Fruit fly (Drosophila melanogaster) whole organism, prepupa: ENCODE data around the gene CG2962.

Experiments used
- CG15336 ChIP-seq: fragments of 200-800 bp; sonication (Bioruptor generic); IDR thresholded peaks from 2 replicates; pipeline ENCODE4 v1.3.6; 2022; ENCODE audit warnings: missing biosample characterization, missing genetic modification characterization
- Lpt ChIP-seq: fragments of 200-800 bp; sonication (Bioruptor generic); optimal IDR thresholded peaks from 3 replicates; lab custom pipeline; 2016; ENCODE audit warnings: missing biosample characterization, missing genetic modification characterization
- Sox15 ChIP-seq: fragments of 200-800 bp; sonication (Bioruptor generic); optimal IDR thresholded peaks from 3 replicates; lab custom pipeline; 2016; ENCODE audit warnings: missing biosample characterization, missing genetic modification characterization
- vri ChIP-seq: fragments of 200-800 bp; sonication (Bioruptor generic); optimal IDR thresholded peaks from 3 replicates; lab custom pipeline; 2016; ENCODE audit warnings: missing biosample characterization, mild to moderate bottlenecking, missing genetic modification characterization

DNA sequence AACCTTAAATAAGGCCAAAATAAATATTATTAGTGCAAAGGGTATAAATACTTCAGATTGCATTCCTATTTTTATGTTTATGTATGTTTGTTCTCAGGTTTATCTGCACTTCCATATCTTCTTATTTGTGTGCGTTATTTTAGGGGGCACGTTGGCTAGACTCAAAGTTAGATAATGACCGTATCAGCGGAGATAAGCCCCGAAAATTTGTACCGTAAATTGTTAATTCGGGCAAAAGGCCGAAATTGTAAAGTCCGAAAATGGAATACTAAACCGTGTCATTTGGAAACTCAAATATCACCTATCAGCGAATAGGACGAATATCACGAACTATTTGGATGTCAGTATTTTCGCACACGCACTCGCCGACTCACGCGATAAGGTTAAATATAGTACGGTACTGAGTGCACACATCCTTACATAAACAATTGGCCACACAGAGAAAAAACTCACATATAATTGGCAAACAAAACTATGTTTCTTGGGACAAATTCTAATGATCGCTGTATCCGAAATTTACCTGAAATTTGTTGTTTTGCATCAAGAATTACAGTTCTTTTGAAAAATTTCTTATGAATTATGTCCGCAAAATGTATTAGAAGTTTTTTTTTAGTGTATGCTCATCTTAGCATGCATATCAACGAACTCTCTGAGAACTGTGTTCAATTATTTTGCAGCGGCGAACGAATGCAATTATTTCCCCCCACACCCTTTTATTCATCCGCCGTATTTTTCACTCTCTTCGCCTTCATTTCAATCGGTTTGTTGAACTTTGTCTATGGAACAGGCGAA, 46.9 kb upstream of the CG2962 start, which contains the start of gene Hk:
- TF ChIP-seq CG15336 (GFP tag; lab: Robert Waterston, UW), result peak; percentile 95
- peak; percentile 88 for TF ChIP-seq Lpt (GFP tag; lab: Kevin White, UChicago)
- TF ChIP-seq Sox15 (GFP tag; lab: Kevin White, UChicago), result peak; percentile 56
- TF ChIP-seq vri (GFP tag; lab: Kevin White, UChicago), result peak; percentile 48
